Fruit fly (Drosophila melanogaster): ENCODE results near the gene CG42613.

Gene CG42613

DNA sequence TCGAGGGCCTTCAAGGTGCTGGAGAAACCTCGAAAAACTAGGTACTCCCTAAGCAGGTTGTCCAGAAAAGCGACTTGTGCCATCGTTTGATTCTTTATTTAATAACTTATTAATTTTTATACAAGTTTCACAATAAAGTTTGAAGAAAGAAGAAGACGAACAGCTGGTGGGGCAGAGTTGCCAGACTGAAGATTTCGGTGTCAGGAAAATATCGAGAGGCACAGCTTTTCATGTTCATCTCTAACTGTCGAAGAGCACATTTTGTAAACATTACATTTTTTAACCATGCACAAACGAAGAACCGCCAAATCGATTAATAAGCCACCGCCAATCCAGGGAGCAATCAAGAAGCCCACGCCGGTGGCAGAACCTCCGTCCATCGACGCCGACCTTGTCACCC lies 94.9 kb downstream of the CG42613 start, which contains the start of the genes CG6005 and CG14286 (continued):
- TF ChIP-seq CG5245 (GFP tag; optimal IDR thresholded peaks at IDR 0.05) (peak; percentile 35), Stat92E (GFP tag; optimal IDR thresholded peaks at IDR 0.05) (no peak), otp (GFP tag; IDR thresholded peaks at IDR 0.05) (peak; percentile 69), CG17802 (tag; optimal IDR thresholded peaks at IDR 0.05) (no peak), CG30403 (GFP tag; optimal IDR thresholded peaks at IDR 0.05) (peak; percentile 67), dimm (GFP tag; IDR thresholded peaks at IDR 0.05) (peak; percentile 21; the same call in 1 of the 2 replicates), rib (GFP tag; IDR thresholded peaks at IDR 0.05) (0 out of 2 replicates have a peak, but pooled peaks have one; percentile 42), Ets97D (GFP tag; optimal IDR thresholded peaks at IDR 0.05) (peak; percentile 50), NC2α (GFP tag; optimal IDR thresholded peaks at IDR 0.05) (no peak), CG31224 (GFP tag; IDR thresholded peaks at IDR 0.05) (peak; percentile 59; the same call in 1 of the 2 replicates), Dref (GFP tag; IDR thresholded peaks at IDR 0.05) (peak; percentile 55), bcd (GFP tag; optimal IDR thresholded peaks at IDR 0.05) (no peak), HmgZ (tag; optimal IDR thresholded peaks at IDR 0.05) (peak; percentile 80), ewg (GFP tag; optimal IDR thresholded peaks at IDR 0.05) (peak; percentile 26), Scr (GFP tag; IDR thresholded peaks at IDR 0.05; ENCODE audit: partially characterized antibody) (peak; percentile 82), CG8089 (GFP tag; optimal IDR thresholded peaks at IDR 0.05) (peak; percentile 52), CG11723 (GFP tag; optimal IDR thresholded peaks at IDR 0.05) (no peak), esg (GFP tag; conservative IDR thresholded peaks at IDR 0.05) (no peak; the same call in 1 of the 2 replicates), hbn (GFP tag; IDR thresholded peaks at IDR 0.05; ENCODE audit: partially characterized antibody) (peak; percentile 80), Bdp1 (GFP tag; optimal IDR thresholded peaks at IDR 0.05) (peak; percentile 37), oc (tag; optimal IDR thresholded peaks at IDR 0.05) (no peak), dan (GFP tag; IDR thresholded peaks at IDR 0.05) (no peak), CTCF (GFP tag; optimal IDR thresholded peaks at IDR 0.05) (peak; percentile 13), Trl (optimal IDR thresholded peaks at IDR 0.05) (no peak), Trl (GFP tag; optimal IDR thresholded peaks at IDR 0.05) (peak; percentile 64), D (optimal IDR thresholded peaks at IDR 0.05) (no peak), D (GFP tag; optimal IDR thresholded peaks at IDR 0.05) (no peak), caup (GFP tag; optimal IDR thresholded peaks at IDR 0.05; ENCODE audit: severe bottlenecking) (peak; percentile 25), CG42726 (GFP tag; IDR thresholded peaks at IDR 0.05; ENCODE audit: partially characterized antibody) (peak; percentile 43; the same call in 1 of the 2 replicates), ro (GFP tag; IDR thresholded peaks at IDR 0.05) (peak; percentile 57; the same call in 1 of the 2 replicates), CG2120 (GFP tag; optimal IDR thresholded peaks at IDR 0.05) (peak; percentile 88), ftz-f1 (GFP tag; optimal IDR thresholded peaks at IDR 0.05) (peak; percentile 82), prd (optimal IDR thresholded peaks at IDR 0.05) (no peak), prd (GFP tag; IDR thresholded peaks at IDR 0.05) (peak; percentile 80), Camta (GFP tag; optimal IDR thresholded peaks at IDR 0.05) (peak; percentile 16), Lhr (GFP tag; optimal IDR thresholded peaks at IDR 0.05) (no peak), ATbp (GFP tag; optimal IDR thresholded peaks at IDR 0.05) (no peak), CG11504 (tag; optimal IDR thresholded peaks at IDR 0.05) (peak; percentile 46), CG4854 (GFP tag; optimal IDR thresholded peaks at IDR 0.05) (no peak), CG3995 (GFP tag; optimal IDR thresholded peaks at IDR 0.05) (peak; percentile 53), CG13424 (tag; optimal IDR thresholded peaks at IDR 0.05) (peak; percentile 67), bab2 (GFP tag; optimal IDR thresholded peaks at IDR 0.05) (peak; percentile 69), CrebB (tag; optimal IDR thresholded peaks at IDR 0.05) (no peak), CG13296 (GFP tag; optimal IDR thresholded peaks at IDR 0.05) (peak; percentile 6), CG5180 (GFP tag; optimal IDR thresholded peaks at IDR 0.05) (no peak), scrt (GFP tag; optimal IDR thresholded peaks at IDR 0.05) (no peak), phol (tag; optimal IDR thresholded peaks at IDR 0.05) (no peak), pho (GFP tag; optimal IDR thresholded peaks at IDR 0.05) (peak; percentile 64), Hmx (GFP tag; optimal IDR thresholded peaks at IDR 0.05) (no peak), Nf-YA (GFP tag; IDR thresholded peaks at IDR 0.05) (peak; percentile 45; the same call in 1 of the 2 replicates), CG7357 (GFP tag; IDR thresholded peaks at IDR 0.05) (no peak), Ssrp (tag; optimal IDR thresholded peaks at IDR 0.05) (no peak)
